Fruit fly (Drosophila melanogaster) whole organism, embryonic: ENCODE measurements around the gene Ero1L.

Experiments
- CG17359 ChIP-seq: fragments of 200-800 bp; sonication (Bioruptor generic); optimal IDR thresholded peaks from 3 replicates; lab custom pipeline; 2018; ENCODE audit warnings: missing biosample characterization, mild to moderate bottlenecking, missing genetic modification characterization, moderate library complexity
- CG8765 ChIP-seq: fragments of 200-800 bp; sonication (Bioruptor generic); IDR thresholded peaks from 2 replicates; pipeline ENCODE4 v1.3.6; 2022; ENCODE audit warnings: missing biosample characterization, missing genetic modification characterization
- gfzf ChIP-seq: fragments of 200-800 bp; sonication (Bioruptor generic); optimal IDR thresholded peaks from 2 replicates; lab custom pipeline; 2016; ENCODE audit warnings: missing biosample characterization, mild to moderate bottlenecking, missing genetic modification characterization, moderate library complexity

dm6 chr3L:4135857-4136256, 34.3 kb upstream of the Ero1L start, which contains the start of gene RfC4:
- TF ChIP-seq gfzf (GFP tag; lab: Kevin White, UChicago) (peak; percentile 69), CG8765 (GFP tag; lab: Robert Waterston, UW) (no peak), CG17359 (tag; lab: Kevin White, UChicago) (no peak)
